Worm (Caenorhabditis elegans): ENCODE results near the gene srlf-26.

ce11 chrIV:13710367-13710766 lies 31.6 kb downstream of the srlf-26 start:
- TF ChIP-seq ama-1 (optimal IDR thresholded peaks at IDR 0.05): no peak
- TF ChIP-seq ctbp-1 (GFP tag; IDR thresholded peaks at IDR 0.05): no peak
- TF ChIP-seq gei-8 (GFP tag; optimal IDR thresholded peaks at IDR 0.05): no peak
- no peak for TF ChIP-seq ztf-11 (tag; optimal IDR thresholded peaks at IDR 0.05)
- no peak for TF ChIP-seq ZK546.5 (tag; optimal IDR thresholded peaks at IDR 0.05)
- TF ChIP-seq T26A8.4 (GFP tag; IDR thresholded peaks at IDR 0.05): no peak

All from whole organism, L4 larva.